Worm (Caenorhabditis elegans): ENCODE measurements around the gene hadb-1.
A peak's percentile ranks its signal among the peaks of the same experiment; 100 is the strongest.

The hadb-1 gene

DNA sequence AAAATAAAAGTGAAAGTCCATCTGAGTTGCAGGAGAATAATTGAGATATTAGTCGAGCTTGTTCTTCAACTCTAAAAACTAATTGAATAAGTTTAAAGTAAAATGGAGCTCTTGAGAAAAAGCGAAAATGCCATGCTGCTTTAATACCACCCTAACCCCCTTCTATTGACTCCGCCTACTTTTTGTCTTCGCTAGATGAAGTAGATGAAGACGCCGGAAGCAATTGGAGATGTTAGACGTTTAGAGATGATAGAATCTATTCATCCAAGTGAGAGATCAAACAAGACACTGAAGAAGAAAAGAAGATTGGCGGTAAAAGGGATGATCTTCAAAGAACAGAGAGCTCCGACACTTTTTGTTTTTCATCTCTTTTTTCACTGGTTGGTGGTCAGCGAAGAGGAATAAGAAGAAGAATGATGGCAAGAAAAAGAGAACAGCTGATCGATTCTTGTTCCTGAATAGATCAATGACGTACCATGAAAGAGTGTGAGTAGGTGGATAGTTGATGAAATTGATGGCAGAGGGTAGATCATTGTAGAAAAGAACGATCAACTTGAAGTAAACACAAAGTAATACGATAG lies 33.8 kb downstream of the hadb-1 start (continued):
- no peak for TF ChIP-seq zag-1 (tag; optimal IDR thresholded peaks at IDR 0.05)
- peak; percentile 11 for TF ChIP-seq pag-3 (tag; optimal IDR thresholded peaks at IDR 0.05; ENCODE audit: borderline replicate concordance, insufficient read depth)
- TF ChIP-seq dpl-1 (GFP tag; optimal IDR thresholded peaks at IDR 0.05), result peak in 1 of 3 experiments; percentile 25
- no peak for TF ChIP-seq aly-2 (tag; optimal IDR thresholded peaks at IDR 0.05)
- no peak for TF ChIP-seq nhr-19 (GFP tag; conservative IDR thresholded peaks at IDR 0.05)
- TF ChIP-seq hpl-2 (GFP tag; optimal IDR thresholded peaks at IDR 0.05), result no peak
- TF ChIP-seq C34B4.2 (tag; optimal IDR thresholded peaks at IDR 0.05), result no peak
- TF ChIP-seq snu-23 (GFP tag; optimal IDR thresholded peaks at IDR 0.05), result peak; percentile 0
- no peak for TF ChIP-seq fkh-10 (GFP tag; optimal IDR thresholded peaks at IDR 0.05)
- TF ChIP-seq lin-14 (GFP tag; optimal IDR thresholded peaks at IDR 0.05), result peak; percentile 37
- TF ChIP-seq nhr-90 (tag; optimal IDR thresholded peaks at IDR 0.05; ENCODE audit: poor library complexity), result no peak
- TF ChIP-seq Y116A8C.19 (tag; optimal IDR thresholded peaks at IDR 0.05; ENCODE audit: borderline replicate concordance), result no peak
- TF ChIP-seq nhr-28 (tag; optimal IDR thresholded peaks at IDR 0.05), result no peak
- TF ChIP-seq nhr-77 (tag; optimal IDR thresholded peaks at IDR 0.05), result no peak
- no peak for TF ChIP-seq mef-2 (tag; optimal IDR thresholded peaks at IDR 0.05)
- TF ChIP-seq C16A3.4 (tag; optimal IDR thresholded peaks at IDR 0.05), result no peak
- no peak for TF ChIP-seq F16B12.6 (tag; optimal IDR thresholded peaks at IDR 0.05)
- TF ChIP-seq fkh-4 (tag; optimal IDR thresholded peaks at IDR 0.05; ENCODE audit: borderline replicate concordance), result no peak
- no peak for TF ChIP-seq irx-1 (tag; optimal IDR thresholded peaks at IDR 0.05)
- no peak for TF ChIP-seq nhr-11 (tag; optimal IDR thresholded peaks at IDR 0.05)
- TF ChIP-seq ceh-88 (GFP tag; IDR thresholded peaks at IDR 0.05), result no peak
- no peak for TF ChIP-seq tlp-1 (tag; optimal IDR thresholded peaks at IDR 0.05)
- TF ChIP-seq xbp-1 (tag; optimal IDR thresholded peaks at IDR 0.05), result no peak
- no peak for TF ChIP-seq efl-3 (GFP tag; optimal IDR thresholded peaks at IDR 0.05)
- no peak for TF ChIP-seq egl-13 (tag; optimal IDR thresholded peaks at IDR 0.05)
- no peak for TF ChIP-seq unc-98 (GFP tag; IDR thresholded peaks at IDR 0.05)
- TF ChIP-seq nhr-84 (tag; optimal IDR thresholded peaks at IDR 0.05), result no peak
- TF ChIP-seq skn-1 (tag; optimal IDR thresholded peaks at IDR 0.05), result no peak
- TF ChIP-seq ztf-4 (tag; optimal IDR thresholded peaks at IDR 0.05), result no peak
- no peak for TF ChIP-seq C04F5.9 (tag; optimal IDR thresholded peaks at IDR 0.05)
- no peak for TF ChIP-seq elt-2 (tag; optimal IDR thresholded peaks at IDR 0.05)
- TF ChIP-seq grh-1 (GFP tag; IDR thresholded peaks at IDR 0.05), result no peak
- TF ChIP-seq elt-3 (tag; optimal IDR thresholded peaks at IDR 0.05), result peak in 1 of 6 experiments; percentile 24
- TF ChIP-seq unc-86 (tag; optimal IDR thresholded peaks at IDR 0.05), result no peak
- no peak for TF ChIP-seq efl-1 (optimal IDR thresholded peaks at IDR 0.05)
- TF ChIP-seq efl-1 (GFP tag; optimal IDR thresholded peaks at IDR 0.05 in 1 of 2), result peak in 1 of 2 experiments; percentile 30
- no peak for TF ChIP-seq pqm-1 (tag; optimal IDR thresholded peaks at IDR 0.05)
- TF ChIP-seq blmp-1 (tag; optimal IDR thresholded peaks at IDR 0.05), result peak; percentile 83
- TF ChIP-seq tbx-2 (tag; optimal IDR thresholded peaks at IDR 0.05), result no peak
- TF ChIP-seq ets-5 (GFP tag; IDR thresholded peaks at IDR 0.05), result no peak
- TF ChIP-seq mdl-1 (tag; optimal IDR thresholded peaks at IDR 0.05), result no peak
- no peak for TF ChIP-seq lin-35 (GFP tag; optimal IDR thresholded peaks at IDR 0.05)
- no peak for TF ChIP-seq ama-1 (optimal IDR thresholded peaks at IDR 0.05)
- no peak for TF ChIP-seq lir-3 (tag; optimal IDR thresholded peaks at IDR 0.05; ENCODE audit: poor library complexity)
- no peak for TF ChIP-seq ceh-82 (tag; optimal IDR thresholded peaks at IDR 0.05)
- TF ChIP-seq lsy-2 (tag; optimal IDR thresholded peaks at IDR 0.05), result no peak
- no peak for TF ChIP-seq sptf-1 (tag; optimal IDR thresholded peaks at IDR 0.05)
- TF ChIP-seq nhr-12 (tag; optimal IDR thresholded peaks at IDR 0.05), result no peak
- TF ChIP-seq lin-13 (GFP tag; optimal IDR thresholded peaks at IDR 0.05), result no peak
- no peak for TF ChIP-seq ztf-11 (tag; optimal IDR thresholded peaks at IDR 0.05)
- no peak for TF ChIP-seq zip-4 (GFP tag; optimal IDR thresholded peaks at IDR 0.05)
- TF ChIP-seq unc-130 (tag; optimal IDR thresholded peaks at IDR 0.05), result peak; percentile 2
- no peak for TF ChIP-seq isw-1 (GFP tag; IDR thresholded peaks at IDR 0.05)
- TF ChIP-seq mep-1 (tag; optimal IDR thresholded peaks at IDR 0.05), result peak; percentile 6

All from whole organism, L1 larva.